Fruit fly (Drosophila melanogaster) whole organism, embryonic: ENCODE results near the gene CG17777.
A peak's percentile ranks its signal among the peaks of the same experiment; 100 is the strongest.

Source experiments
- Antp ChIP-seq: fragments of 200-800 bp; sonication (Bioruptor generic); optimal IDR thresholded peaks from 3 replicates; lab custom pipeline; 2016; ENCODE audit warnings: missing biosample characterization, missing genetic modification characterization
- Bgb ChIP-seq: fragments of 200-800 bp; sonication (Bioruptor generic); IDR thresholded peaks from 2 replicates; pipeline ENCODE4 v1.3.6; 2022; ENCODE audit warnings: missing biosample characterization, missing genetic modification characterization; ENCODE audit not compliant: partially characterized antibody
- BtbVII ChIP-seq: fragments of 200-800 bp; sonication (Bioruptor generic); optimal IDR thresholded peaks from 3 replicates; lab custom pipeline; 2017; ENCODE audit warnings: missing biosample characterization, mild to moderate bottlenecking, missing genetic modification characterization
- C15 ChIP-seq: fragments of 200-800 bp; sonication (Bioruptor generic); IDR thresholded peaks from 3 replicates; pipeline ENCODE4 v1.3.6; 2022; ENCODE audit warnings: missing biosample characterization, missing genetic modification characterization
- CG11723 ChIP-seq: fragments of 200-800 bp; sonication (Bioruptor generic); optimal IDR thresholded peaks from 2 replicates; lab custom pipeline; 2017; ENCODE audit warnings: missing biosample characterization, mild to moderate bottlenecking, missing genetic modification characterization
- CG12219 ChIP-seq: fragments of 200-800 bp; sonication (Bioruptor generic); optimal IDR thresholded peaks from 3 replicates; lab custom pipeline; 2018; ENCODE audit warnings: missing biosample characterization, mild to moderate bottlenecking, missing genetic modification characterization
- CG14014 ChIP-seq: fragments of 200-800 bp; sonication (Bioruptor generic); IDR thresholded peaks from 2 replicates; pipeline ENCODE4 v1.3.6; 2022; ENCODE audit warnings: missing biosample characterization, missing genetic modification characterization
- CG15696 ChIP-seq: fragments of 200-800 bp; sonication (Bioruptor generic); optimal IDR thresholded peaks from 2 replicates; lab custom pipeline; 2019; ENCODE audit warnings: missing biosample characterization, mild to moderate bottlenecking, missing genetic modification characterization, moderate library complexity
- CG1602 ChIP-seq: fragments of 200-800 bp; sonication (Bioruptor generic); optimal IDR thresholded peaks from 3 replicates; lab custom pipeline; 2016; ENCODE audit warnings: missing biosample characterization, missing genetic modification characterization
- CG17568 ChIP-seq: fragments of 200-800 bp; sonication (Bioruptor generic); optimal IDR thresholded peaks from 2 replicates; lab custom pipeline; 2018; ENCODE audit warnings: missing biosample characterization, mild to moderate bottlenecking, missing genetic modification characterization, moderate library complexity
- CG18262 ChIP-seq: fragments of 200-800 bp; optimal IDR thresholded peaks from 3 replicates; lab custom pipeline; 2019; ENCODE audit warnings: missing biosample characterization, mild to moderate bottlenecking, missing genetic modification characterization, moderate library complexity
- CG18599 ChIP-seq: fragments of 200-800 bp; sonication (Bioruptor generic); optimal IDR thresholded peaks from 3 replicates; lab custom pipeline; 2017; ENCODE audit warnings: missing biosample characterization, missing genetic modification characterization, mild to moderate bottlenecking, moderate library complexity, missing genetic modification reagents
- CG2875 ChIP-seq: fragments of 200-800 bp; sonication (Bioruptor generic); optimal IDR thresholded peaks from 2 replicates; lab custom pipeline; 2017; ENCODE audit warnings: missing biosample characterization, mild to moderate bottlenecking, missing genetic modification characterization, missing genetic modification reagents
- CG3163 ChIP-seq: fragments of 200-800 bp; sonication (Bioruptor generic); optimal IDR thresholded peaks from 3 replicates; lab custom pipeline; 2016; ENCODE audit warnings: missing biosample characterization, missing genetic modification characterization
- CG32767 ChIP-seq: fragments of 200-800 bp; sonication (Bioruptor generic); IDR thresholded peaks from 2 replicates; pipeline ENCODE4 v1.3.6; 2022; ENCODE audit warnings: missing biosample characterization, missing genetic modification characterization
- CG3726 ChIP-seq: fragments of 200-800 bp; sonication (Bioruptor generic); IDR thresholded peaks from 3 replicates; pipeline ENCODE4, ENCODE4 v1.3.6; 2022; ENCODE audit warnings: missing biosample characterization, missing genetic modification characterization
- CG4404 ChIP-seq: fragments of 200-800 bp; sonication (Bioruptor generic); IDR thresholded peaks from 2 replicates; pipeline ENCODE4 v1.3.6; 2022; ENCODE audit warnings: missing biosample characterization, missing genetic modification characterization
- CG4617 ChIP-seq: fragments of 200-800 bp; sonication (Bioruptor generic); optimal IDR thresholded peaks from 3 replicates; lab custom pipeline; 2016; ENCODE audit warnings: missing biosample characterization, missing genetic modification characterization, borderline replicate concordance
- CG6175 ChIP-seq: fragments of 200-800 bp; sonication (Bioruptor generic); IDR thresholded peaks from 3 replicates; pipeline ENCODE4 v1.3.6; 2022; ENCODE audit warnings: missing biosample characterization, missing genetic modification characterization
- CG6654 ChIP-seq: fragments of 200-800 bp; sonication (Bioruptor generic); optimal IDR thresholded peaks from 2 replicates; lab custom pipeline; 2017; ENCODE audit warnings: missing biosample characterization, mild to moderate bottlenecking, missing genetic modification characterization
- CG8290 ChIP-seq, 3 experiments: fragments of 200-800 bp; sonication (Bioruptor generic); optimal IDR thresholded peaks; 2 replicates each; lab custom pipeline; 2016 to 2019; ENCODE audit warnings: missing biosample characterization in 3 of 3, missing genetic modification characterization in 3 of 3, mild to moderate bottlenecking in 2 of 3, moderate library complexity in 1 of 3
- CTCF ChIP-seq: fragments of 200-800 bp; sonication (Bioruptor generic); optimal IDR thresholded peaks from 2 replicates; lab custom pipeline; 2017; ENCODE audit warnings: missing biosample characterization, mild to moderate bottlenecking, missing genetic modification characterization, moderate library complexity
- Ets97D ChIP-seq: fragments of 200-800 bp; sonication (Bioruptor generic); optimal IDR thresholded peaks from 3 replicates; lab custom pipeline; 2016; ENCODE audit warnings: missing biosample characterization, missing genetic modification characterization
- Max ChIP-seq: fragments of 200-800 bp; sonication (Bioruptor generic); optimal IDR thresholded peaks from 2 replicates; lab custom pipeline; 2016; ENCODE audit warnings: missing biosample characterization, mild to moderate bottlenecking, missing genetic modification characterization
- NfI ChIP-seq: fragments of 200-800 bp; sonication (Bioruptor generic); optimal IDR thresholded peaks from 3 replicates; lab custom pipeline; 2018; ENCODE audit warnings: missing biosample characterization, mild to moderate bottlenecking, missing genetic modification characterization, moderate library complexity
- Ptx1 ChIP-seq: fragments of 200-800 bp; sonication (Bioruptor generic); IDR thresholded peaks from 2 replicates; pipeline ENCODE4 v1.3.6; 2022; ENCODE audit warnings: missing biosample characterization, missing genetic modification characterization
- Rx ChIP-seq: fragments of 200-800 bp; sonication (Bioruptor generic); IDR thresholded peaks from 2 replicates; pipeline ENCODE4 v1.3.6; 2022; ENCODE audit warnings: missing biosample characterization, missing genetic modification characterization
- Side ChIP-seq: fragments of 200-800 bp; sonication (Bioruptor generic); optimal IDR thresholded peaks from 2 replicates; lab custom pipeline; 2016; ENCODE audit warnings: missing biosample characterization, missing genetic modification characterization
- Sox100B ChIP-seq: fragments of 200-800 bp; sonication (Bioruptor generic); optimal IDR thresholded peaks from 3 replicates; lab custom pipeline; 2018; ENCODE audit warnings: missing biosample characterization, mild to moderate bottlenecking, missing genetic modification characterization
- Xrp1 ChIP-seq: fragments of 200-800 bp; sonication (Bioruptor generic); IDR thresholded peaks from 2 replicates; pipeline ENCODE4 v1.3.6; 2022; ENCODE audit warnings: missing biosample characterization, missing genetic modification characterization
- bigmax ChIP-seq: fragments of 200-800 bp; sonication (Bioruptor generic); optimal IDR thresholded peaks from 2 replicates; lab custom pipeline; 2018; ENCODE audit warnings: missing biosample characterization, mild to moderate bottlenecking, missing genetic modification characterization
- ci ChIP-seq: fragments of 200-800 bp; sonication (Bioruptor generic); IDR thresholded peaks from 3 replicates; pipeline ENCODE4 v1.3.6; 2022; ENCODE audit warnings: missing biosample characterization, missing genetic modification characterization
- exex ChIP-seq: fragments of 200-800 bp; sonication (Bioruptor generic); optimal IDR thresholded peaks from 4 replicates; lab custom pipeline; 2018; ENCODE audit warnings: missing biosample characterization, mild to moderate bottlenecking, missing genetic modification characterization, moderate library complexity
- eyg ChIP-seq: fragments of 200-800 bp; sonication (Bioruptor generic); optimal IDR thresholded peaks from 3 replicates; lab custom pipeline; 2016; ENCODE audit warnings: missing biosample characterization, missing genetic modification characterization
- fd64A ChIP-seq: fragments of 200-800 bp; sonication (Bioruptor generic); optimal IDR thresholded peaks from 3 replicates; lab custom pipeline; 2018; ENCODE audit warnings: missing biosample characterization, mild to moderate bottlenecking, missing genetic modification characterization
- fru ChIP-seq: fragments of >200 bp; optimal IDR thresholded peaks from 2 replicates; lab custom pipeline; 2017
- ftz-f1 ChIP-seq: fragments of 200-800 bp; sonication (Bioruptor generic); optimal IDR thresholded peaks from 2 replicates; lab custom pipeline; 2016; ENCODE audit warnings: missing biosample characterization, missing genetic modification characterization
- gem ChIP-seq: fragments of 200-800 bp; sonication (Bioruptor generic); optimal IDR thresholded peaks from 2 replicates; lab custom pipeline; 2019; ENCODE audit warnings: missing biosample characterization, mild to moderate bottlenecking, missing genetic modification characterization, moderate library complexity
- lbe ChIP-seq: fragments of 200-800 bp; sonication (Bioruptor generic); optimal IDR thresholded peaks from 2 replicates; lab custom pipeline; 2016; ENCODE audit warnings: missing biosample characterization, mild to moderate bottlenecking, missing genetic modification characterization
- lov ChIP-seq, 2 experiments: fragments of 200-800 bp in 1 of 2; fragments of >200 bp in 1 of 2; sonication (Bioruptor generic) in 1 of 2; IDR thresholded peaks in 1 of 2; optimal IDR thresholded peaks in 1 of 2; 2 replicates in 1 of 2; 3 replicates in 1 of 2; pipeline versions ENCODE4 v1.3.6 to Lab custom; 2017 to 2022; ENCODE audit warnings: missing biosample characterization in 1 of 2, missing genetic modification characterization in 1 of 2
- org-1 ChIP-seq: fragments of 200-800 bp; sonication (Bioruptor generic); optimal IDR thresholded peaks from 2 replicates; lab custom pipeline; 2017; ENCODE audit warnings: missing biosample characterization, missing genetic modification characterization
- peb ChIP-seq: fragments of 200-800 bp; sonication (Bioruptor generic); IDR thresholded peaks from 2 replicates; pipeline ENCODE4 v1.3.6; 2022; ENCODE audit warnings: missing biosample characterization, missing genetic modification characterization
- phol ChIP-seq: fragments of 200-800 bp; sonication (Bioruptor generic); optimal IDR thresholded peaks from 3 replicates; lab custom pipeline; 2018; ENCODE audit warnings: missing biosample characterization, mild to moderate bottlenecking, missing genetic modification characterization, moderate library complexity
- ranshi ChIP-seq: fragments of 200-800 bp; sonication (Bioruptor generic); IDR thresholded peaks from 2 replicates; pipeline ENCODE4 v1.3.6; 2022; ENCODE audit warnings: missing biosample characterization, missing genetic modification characterization
- repo ChIP-seq: fragments of 200-800 bp; sonication (Bioruptor generic); optimal IDR thresholded peaks from 2 replicates; lab custom pipeline; 2016; ENCODE audit warnings: missing biosample characterization, missing genetic modification characterization
- run ChIP-seq: fragments of 200-800 bp; sonication (Bioruptor generic); optimal IDR thresholded peaks from 3 replicates; lab custom pipeline; 2018; ENCODE audit warnings: missing biosample characterization, mild to moderate bottlenecking, missing genetic modification characterization
- slbo ChIP-seq: fragments of 200-800 bp; sonication (Bioruptor generic); IDR thresholded peaks from 2 replicates; pipeline ENCODE4 v1.3.6; 2022; ENCODE audit warnings: missing biosample characterization, missing genetic modification characterization
- tx ChIP-seq: fragments of 200-800 bp; sonication (Bioruptor generic); optimal IDR thresholded peaks from 2 replicates; lab custom pipeline; 2016; ENCODE audit warnings: missing biosample characterization, missing genetic modification characterization
- unc-4 ChIP-seq: fragments of 200-800 bp; sonication (Bioruptor generic); IDR thresholded peaks from 2 replicates; pipeline ENCODE4 v1.3.6; 2022; ENCODE audit warnings: missing biosample characterization, missing genetic modification characterization; ENCODE audit not compliant: partially characterized antibody
- unpg ChIP-seq: fragments of 200-800 bp; sonication (Bioruptor generic); optimal IDR thresholded peaks from 3 replicates; lab custom pipeline; 2018; ENCODE audit warnings: missing biosample characterization, mild to moderate bottlenecking, missing genetic modification characterization, moderate library complexity
- vvl ChIP-seq: fragments of 200-800 bp; sonication (Bioruptor generic); IDR thresholded peaks from 2 replicates; pipeline ENCODE4 v1.3.6; 2022; ENCODE audit warnings: missing biosample characterization, missing genetic modification characterization

CG17777 gene

DNA sequence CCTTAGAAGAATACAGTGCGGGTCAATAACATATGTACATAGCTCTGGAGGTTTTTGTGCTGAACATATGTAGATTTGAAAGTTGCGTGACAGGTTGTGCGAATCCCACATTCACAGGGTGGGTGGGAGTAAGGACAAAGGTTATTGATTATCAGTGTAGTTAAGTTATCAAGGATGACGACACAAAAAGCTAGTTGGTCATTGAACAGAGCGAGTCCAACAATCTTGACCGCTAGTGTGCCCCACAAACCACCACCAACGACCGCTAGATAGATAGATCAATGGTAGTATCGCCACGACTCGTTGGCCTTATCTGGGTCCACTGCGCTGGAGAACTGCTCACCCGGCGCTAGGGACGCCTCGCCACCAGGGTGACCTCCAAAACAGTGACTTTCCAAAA lies 40.1 kb upstream of the CG17777 start (continued):
- peak; percentile 7 for TF ChIP-seq CG12219 (GFP tag; lab: Kevin White, UChicago)
- TF ChIP-seq lbe (GFP tag; lab: Kevin White, UChicago) = no peak
- no peak for TF ChIP-seq repo (GFP tag; lab: Kevin White, UChicago)
- peak; percentile 17; the same call in 1 of the 2 replicates for TF ChIP-seq vvl (GFP tag; lab: Robert Waterston, UW)
- TF ChIP-seq slbo (GFP tag; lab: Robert Waterston, UW) = 0 out of 2 replicates have a peak, but pooled peaks have one; percentile 15
- no peak for TF ChIP-seq peb (GFP tag; lab: Robert Waterston, UW)
- TF ChIP-seq Sox100B (GFP tag; lab: Kevin White, UChicago) = no peak
- no peak for TF ChIP-seq lov (optimal IDR thresholded peaks at IDR 0.05; lab: Kevin White, UChicago)
- no peak for TF ChIP-seq lov (GFP tag; IDR thresholded peaks at IDR 0.05; lab: Robert Waterston, UW)
- 0 out of 2 replicates have a peak, but pooled peaks have one; percentile 7 for TF ChIP-seq CG14014 (GFP tag; lab: Robert Waterston, UW)
- TF ChIP-seq exex = no peak
- no peak for TF ChIP-seq tx
- TF ChIP-seq Bgb (GFP tag; lab: Robert Waterston, UW) = no peak
- TF ChIP-seq CG3163 (GFP tag; lab: Kevin White, UChicago) = no peak
- no peak for TF ChIP-seq C15 (GFP tag; lab: Robert Waterston, UW)
- no peak for TF ChIP-seq Ets97D (GFP tag; lab: Kevin White, UChicago)
- peak; percentile 37 for TF ChIP-seq CG18599
- TF ChIP-seq fd64A (GFP tag; lab: Kevin White, UChicago) = no peak
- TF ChIP-seq Ptx1 = peak; percentile 30; the same call in 1 of the 2 replicates
- TF ChIP-seq run (tag; lab: Kevin White, UChicago) = no peak
- no peak for TF ChIP-seq Side (GFP tag; lab: Kevin White, UChicago)
- no peak for TF ChIP-seq bigmax (GFP tag; lab: Kevin White, UChicago)
- TF ChIP-seq Xrp1 (GFP tag; lab: Robert Waterston, UW) = peak; percentile 24; the same call in 1 of the 2 replicates
- no peak for TF ChIP-seq CG8290 (GFP tag; optimal IDR thresholded peaks at IDR 0.05; lab: Kevin White, UChicago)
- peak in 1 of 2 experiments; percentile 58 for TF ChIP-seq CG8290 (tag; optimal IDR thresholded peaks at IDR 0.05; lab: Kevin White, UChicago)
- no peak for TF ChIP-seq CTCF (GFP tag; lab: Kevin White, UChicago)
- TF ChIP-seq unc-4 = no peak
- no peak for TF ChIP-seq Max (GFP tag; lab: Kevin White, UChicago)
- TF ChIP-seq gem (tag; lab: Kevin White, UChicago) = peak; percentile 20
- no peak for TF ChIP-seq fru
- TF ChIP-seq CG18262 (tag; lab: Kevin White, UChicago) = no peak
- no peak for TF ChIP-seq phol
- no peak for TF ChIP-seq CG3726 (GFP tag; lab: Robert Waterston, UW)
- peak; percentile 16 for TF ChIP-seq Antp (GFP tag; lab: Kevin White, UChicago)
- peak; percentile 35 for TF ChIP-seq unpg (GFP tag; lab: Kevin White, UChicago)
- no peak for TF ChIP-seq BtbVII
- no peak for TF ChIP-seq CG32767 (GFP tag; lab: Robert Waterston, UW)
- TF ChIP-seq ci (GFP tag; lab: Robert Waterston, UW) = 0 out of 3 replicates have a peak, but pooled peaks have one; percentile 46
- no peak for TF ChIP-seq CG17568
- 0 out of 2 replicates have a peak, but pooled peaks have one; percentile 6 for TF ChIP-seq CG4404 (GFP tag; lab: Robert Waterston, UW)
- no peak for TF ChIP-seq eyg
- 0 out of 2 replicates have a peak, but pooled peaks have one; percentile 21 for TF ChIP-seq Rx
- peak; percentile 26 for TF ChIP-seq CG15696 (tag; lab: Kevin White, UChicago)
- TF ChIP-seq CG6654 (GFP tag; lab: Kevin White, UChicago) = no peak
- no peak for TF ChIP-seq NfI (GFP tag; lab: Kevin White, UChicago)
- peak; percentile 1 for TF ChIP-seq org-1 (GFP tag; lab: Kevin White, UChicago)
- TF ChIP-seq CG6175 (GFP tag; lab: Robert Waterston, UW) = no peak
- TF ChIP-seq CG2875 (GFP tag; lab: Kevin White, UChicago) = no peak
- no peak for TF ChIP-seq ftz-f1 (GFP tag; lab: Kevin White, UChicago)
- TF ChIP-seq CG11723 (GFP tag; lab: Kevin White, UChicago) = no peak
- peak; percentile 22; the same call in 1 of the 2 replicates for TF ChIP-seq ranshi (GFP tag; lab: Robert Waterston, UW)
- no peak for TF ChIP-seq CG1602 (GFP tag; lab: Kevin White, UChicago)
- no peak for TF ChIP-seq CG4617 (GFP tag; lab: Kevin White, UChicago)
